In the genomic region with DNA sequence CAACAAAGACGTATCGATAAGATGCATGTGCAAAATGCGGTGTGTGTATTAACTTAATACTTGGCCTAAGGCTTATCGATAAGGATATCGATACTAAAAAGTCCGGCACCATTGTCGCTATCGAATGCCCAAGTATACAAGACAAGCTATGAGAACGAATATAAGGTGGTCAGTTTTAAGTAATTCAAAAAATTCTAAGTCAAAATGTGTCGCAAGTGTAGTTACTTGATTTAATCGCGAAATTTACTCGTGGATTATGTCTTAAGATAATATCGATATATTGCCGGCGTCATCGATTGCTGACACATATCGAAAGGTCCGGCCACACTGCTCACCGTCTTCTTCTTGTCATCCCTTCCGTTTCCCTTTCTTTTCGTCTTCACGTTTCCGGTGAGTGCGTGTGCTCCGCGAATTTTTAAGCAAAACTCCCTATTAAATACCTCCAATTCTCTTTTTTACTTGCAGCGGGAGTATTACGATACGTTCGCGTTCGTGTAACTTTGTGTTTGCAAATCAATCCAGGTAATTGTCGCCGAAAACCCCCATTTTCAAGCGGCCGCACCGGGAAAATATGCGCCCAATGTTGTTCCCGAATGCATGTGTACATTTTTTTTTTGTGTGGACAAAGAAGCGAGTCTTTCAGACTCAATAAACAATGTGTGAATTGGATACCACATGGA, we compare ENCODE assay signal across 1 fruit fly cellular context.
TF ChIP-seq lines count a peak whose summit lies in the region.

A gene (plus strand): TSS at position 348 of the 680 bp plus-strand sequence.

TF ChIP-seq in whole organism, embryonic, 481 proteins besides CTCF, POLR2A, EP300 and RAD21 (continued from another document and continues in another):
- TF ChIP-seq E2f2 (GFP tag; IDR thresholded peaks at IDR 0.05; lab: Robert Waterston, UW) (peak; percentile 68), Ets65A (GFP tag; lab: Kevin White, UChicago) (peak; percentile 98), CG42726 (GFP tag; IDR thresholded peaks at IDR 0.05; lab: Robert Waterston, UW; ENCODE audit: partially characterized antibody) (peak; percentile 77), CG10979 (tag; optimal IDR thresholded peaks at IDR 0.05; lab: Kevin White, UChicago) (peak; percentile 77), pita (GFP tag; optimal IDR thresholded peaks at IDR 0.05; lab: Kevin White, UChicago) (peak; percentile 29), Hr78 (GFP tag; optimal IDR thresholded peaks at IDR 0.05; lab: Kevin White, UChicago) (peak in 1 of 2 experiments; percentile 50), Med (GFP tag; lab: Kevin White, UChicago) (peak; percentile 99), ftz-f1 (GFP tag; optimal IDR thresholded peaks at IDR 0.05; lab: Kevin White, UChicago) (peak; percentile 56), CG2712 (tag; optimal IDR thresholded peaks at IDR 0.05; lab: Kevin White, UChicago) (peak; percentile 74), crol (GFP tag; IDR thresholded peaks at IDR 0.05; lab: Robert Waterston, UW) (peak; percentile 48; the same call in 1 of the 2 replicates), dmrt11E (tag; optimal IDR thresholded peaks at IDR 0.05; lab: Kevin White, UChicago) (peak; percentile 85), CG18011 (GFP tag; optimal IDR thresholded peaks at IDR 0.05; lab: Kevin White, UChicago) (peak; percentile 84), dmrt99B (tag; optimal IDR thresholded peaks at IDR 0.05; lab: Kevin White, UChicago) (peak; percentile 81), CG18262 (tag; optimal IDR thresholded peaks at IDR 0.05; lab: Kevin White, UChicago) (peak; percentile 82), slp2 (GFP tag; optimal IDR thresholded peaks at IDR 0.05; lab: Kevin White, UChicago) (peak; percentile 91), Sry-β (GFP tag; optimal IDR thresholded peaks at IDR 0.05; lab: Kevin White, UChicago) (peak; percentile 56), ken (GFP tag; IDR thresholded peaks at IDR 0.05; lab: Robert Waterston, UW) (peak; percentile 67), repo (GFP tag; optimal IDR thresholded peaks at IDR 0.05; lab: Kevin White, UChicago) (peak; percentile 92), GATAe (GFP tag; conservative IDR thresholded peaks at IDR 0.05; lab: Robert Waterston, UW) (no peak), ranshi (GFP tag; IDR thresholded peaks at IDR 0.05; lab: Robert Waterston, UW) (peak; percentile 75), CG4707 (GFP tag; optimal IDR thresholded peaks at IDR 0.05; lab: Kevin White, UChicago) (peak; percentile 90), hb (GFP tag; IDR thresholded peaks at IDR 0.05; lab: Robert Waterston, UW; ENCODE audit: partially characterized antibody) (peak; percentile 93), CG7928 (GFP tag; optimal IDR thresholded peaks at IDR 0.05; lab: Kevin White, UChicago) (peak; percentile 67), scrt (GFP tag; optimal IDR thresholded peaks at IDR 0.05; lab: Kevin White, UChicago) (peak; percentile 88), H2.0 (GFP tag; IDR thresholded peaks at IDR 0.05; lab: Robert Waterston, UW) (peak; percentile 71), org-1 (GFP tag; optimal IDR thresholded peaks at IDR 0.05; lab: Kevin White, UChicago) (peak; percentile 91), z (GFP tag; IDR thresholded peaks at IDR 0.05; lab: Robert Waterston, UW) (no peak), HHEX (GFP tag; optimal IDR thresholded peaks at IDR 0.05; lab: Kevin White, UChicago) (peak; percentile 95), CG11093 (GFP tag; IDR thresholded peaks at IDR 0.05; lab: Robert Waterston, UW) (no peak), CG17568 (GFP tag; optimal IDR thresholded peaks at IDR 0.05; lab: Kevin White, UChicago) (peak; percentile 94), B-H1 (GFP tag; IDR thresholded peaks at IDR 0.05; lab: Robert Waterston, UW) (peak; percentile 42; the same call in 1 of the 3 replicates), CG18476 (GFP tag; optimal IDR thresholded peaks at IDR 0.05; lab: Kevin White, UChicago) (peak; percentile 70), Opbp (GFP tag; IDR thresholded peaks at IDR 0.05; lab: Robert Waterston, UW; ENCODE audit: partially characterized antibody) (peak; percentile 88), CG13424 (tag; optimal IDR thresholded peaks at IDR 0.05; lab: Kevin White, UChicago) (peak; percentile 60), Spps (tag; optimal IDR thresholded peaks at IDR 0.05; lab: Kevin White, UChicago) (peak; percentile 65), Xbp1 (GFP tag; optimal IDR thresholded peaks at IDR 0.05; lab: Kevin White, UChicago) (peak; percentile 68), sisA (GFP tag; IDR thresholded peaks at IDR 0.05; lab: Robert Waterston, UW) (peak; percentile 55; the same call in 1 of the 2 replicates), CG6791 (GFP tag; IDR thresholded peaks at IDR 0.05; lab: Robert Waterston, UW; ENCODE audit: partially characterized antibody) (peak; percentile 87), HLH3B (GFP tag; IDR thresholded peaks at IDR 0.05; lab: Robert Waterston, UW) (peak; percentile 57), CG6683 (GFP tag; optimal IDR thresholded peaks at IDR 0.05; lab: Kevin White, UChicago) (peak; percentile 84), Fer2 (tag; optimal IDR thresholded peaks at IDR 0.05; lab: Kevin White, UChicago) (peak; percentile 81), CG13775 (GFP tag; optimal IDR thresholded peaks at IDR 0.05; lab: Kevin White, UChicago) (peak; percentile 97), fd96Cb (tag; optimal IDR thresholded peaks at IDR 0.05; lab: Kevin White, UChicago) (peak; percentile 56), NfI (GFP tag; optimal IDR thresholded peaks at IDR 0.05; lab: Kevin White, UChicago) (peak; percentile 95), CG9876 (GFP tag; optimal IDR thresholded peaks at IDR 0.05; lab: Kevin White, UChicago) (peak; percentile 89), CG12071 (GFP tag; optimal IDR thresholded peaks at IDR 0.05; lab: Kevin White, UChicago) (peak; percentile 94), lmd (GFP tag; IDR thresholded peaks at IDR 0.05; lab: Robert Waterston, UW) (peak; percentile 65), CG10147 (GFP tag; optimal IDR thresholded peaks at IDR 0.05; lab: Kevin White, UChicago) (peak; percentile 88), hbn (GFP tag; IDR thresholded peaks at IDR 0.05; lab: Robert Waterston, UW; ENCODE audit: partially characterized antibody) (peak; percentile 91), sim (GFP tag; IDR thresholded peaks at IDR 0.05; lab: Robert Waterston, UW) (peak; percentile 80), D19A (tag; optimal IDR thresholded peaks at IDR 0.05; lab: Kevin White, UChicago) (peak; percentile 31), CG3995 (GFP tag; optimal IDR thresholded peaks at IDR 0.05; lab: Kevin White, UChicago) (peak; percentile 77), C15 (GFP tag; IDR thresholded peaks at IDR 0.05; lab: Robert Waterston, UW) (peak; percentile 25; the same call in 1 of the 3 replicates), zen2 (GFP tag; IDR thresholded peaks at IDR 0.05; lab: Robert Waterston, UW; ENCODE audit: partially characterized antibody) (peak; percentile 77; the same call in 1 of the 3 replicates), MBD-R2 (GFP tag; IDR thresholded peaks at IDR 0.05; lab: Robert Waterston, UW) (peak; percentile 42; the same call in 1 of the 2 replicates), seq (GFP tag; IDR thresholded peaks at IDR 0.05; lab: Robert Waterston, UW) (peak; percentile 83), grau (tag; optimal IDR thresholded peaks at IDR 0.05; lab: Kevin White, UChicago) (peak; percentile 81), Aef1 (GFP tag; IDR thresholded peaks at IDR 0.05; lab: Robert Waterston, UW) (no peak), tll (GFP tag; optimal IDR thresholded peaks at IDR 0.05; lab: Kevin White, UChicago) (peak; percentile 31 to 38), ato (GFP tag; IDR thresholded peaks at IDR 0.05; lab: Robert Waterston, UW; ENCODE audit: partially characterized antibody) (peak; percentile 74; the same call in 1 of the 2 replicates), pan (optimal IDR thresholded peaks at IDR 0.05; lab: Kevin White, UChicago) (no peak), pan (GFP tag; optimal IDR thresholded peaks at IDR 0.05 in 1 of 2, IDR thresholded peaks at IDR 0.05 in 1 of 2) (peak in 1 of 2 experiments; percentile 87), CG7987 (GFP tag; optimal IDR thresholded peaks at IDR 0.05; lab: Kevin White, UChicago) (peak; percentile 97), CG7786 (GFP tag; optimal IDR thresholded peaks at IDR 0.05; lab: Kevin White, UChicago) (peak; percentile 81), Ssrp (tag; optimal IDR thresholded peaks at IDR 0.05; lab: Kevin White, UChicago) (peak; percentile 55), CoRest (tag; optimal IDR thresholded peaks at IDR 0.05; lab: Kevin White, UChicago) (peak; percentile 77), pzg (GFP tag; optimal IDR thresholded peaks at IDR 0.05; lab: Kevin White, UChicago) (peak; percentile 82), Sin3A (optimal IDR thresholded peaks at IDR 0.05; lab: Kevin White, UChicago) (peak; percentile 99), lov (optimal IDR thresholded peaks at IDR 0.05; lab: Kevin White, UChicago) (no peak), lov (GFP tag; IDR thresholded peaks at IDR 0.05; lab: Robert Waterston, UW) (peak; percentile 89), CG17385 (GFP tag; optimal IDR thresholded peaks at IDR 0.05; lab: Kevin White, UChicago) (peak; percentile 98), mam (GFP tag; optimal IDR thresholded peaks at IDR 0.05; lab: Kevin White, UChicago) (peak; percentile 19), CG4854 (GFP tag; optimal IDR thresholded peaks at IDR 0.05; lab: Kevin White, UChicago) (peak; percentile 87), HLH4C (GFP tag; IDR thresholded peaks at IDR 0.05; lab: Robert Waterston, UW; ENCODE audit: partially characterized antibody) (peak; percentile 95), Blimp-1 (GFP tag; optimal IDR thresholded peaks at IDR 0.05; lab: Kevin White, UChicago) (peak; percentile 57), kni (GFP tag; optimal IDR thresholded peaks at IDR 0.05; lab: Kevin White, UChicago) (peak; percentile 96), Gug (GFP tag; IDR thresholded peaks at IDR 0.05; lab: Robert Waterston, UW) (peak; percentile 49; the same call in 2 of the 4 replicates), sqz (GFP tag; optimal IDR thresholded peaks at IDR 0.05; lab: Kevin White, UChicago) (peak; percentile 94), ab (GFP tag; optimal IDR thresholded peaks at IDR 0.05; lab: Kevin White, UChicago) (no peak), Mrtf (GFP tag; IDR thresholded peaks at IDR 0.05; lab: Robert Waterston, UW) (peak; percentile 72; the same call in 2 of the 3 replicates), Ada2b (GFP tag; IDR thresholded peaks at IDR 0.05; lab: Robert Waterston, UW) (no peak), CG43689 (GFP tag; IDR thresholded peaks at IDR 0.05; lab: Robert Waterston, UW) (peak; percentile 78), amos (GFP tag; IDR thresholded peaks at IDR 0.05; lab: Robert Waterston, UW; ENCODE audit: partially characterized antibody) (peak; percentile 88), CG10366 (GFP tag; IDR thresholded peaks at IDR 0.05; lab: Robert Waterston, UW) (peak; percentile 71), vvl (GFP tag; IDR thresholded peaks at IDR 0.05; lab: Robert Waterston, UW) (peak; percentile 76), lola (GFP tag; optimal IDR thresholded peaks at IDR 0.05; lab: Kevin White, UChicago) (peak in 1 of 3 experiments; percentile 70), CG4424 (GFP tag; optimal IDR thresholded peaks at IDR 0.05; lab: Kevin White, UChicago) (peak; percentile 79), CG3065 (GFP tag; optimal IDR thresholded peaks at IDR 0.05; lab: Kevin White, UChicago) (peak; percentile 67), CG18599 (GFP tag; optimal IDR thresholded peaks at IDR 0.05; lab: Kevin White, UChicago) (peak; percentile 92), zf30C (GFP tag; optimal IDR thresholded peaks at IDR 0.05; lab: Kevin White, UChicago) (peak; percentile 53), CkIIα-i1 (GFP tag; IDR thresholded peaks at IDR 0.05; lab: Robert Waterston, UW) (0 out of 2 replicates have a peak, but pooled peaks have one; percentile 17), ham (GFP tag; IDR thresholded peaks at IDR 0.05; lab: Robert Waterston, UW) (peak; percentile 71; the same call in 1 of the 2 replicates), cato (GFP tag; optimal IDR thresholded peaks at IDR 0.05; lab: Kevin White, UChicago; ENCODE audit: borderline replicate concordance) (peak; percentile 81), CG7556 (GFP tag; optimal IDR thresholded peaks at IDR 0.05; lab: Kevin White, UChicago) (peak; percentile 79), CG10959 (GFP tag; IDR thresholded peaks at IDR 0.05; lab: Robert Waterston, UW) (peak; percentile 64), pho (GFP tag; optimal IDR thresholded peaks at IDR 0.05; lab: Kevin White, UChicago) (peak; percentile 85), CG12104 (GFP tag; optimal IDR thresholded peaks at IDR 0.05; lab: Kevin White, UChicago) (peak; percentile 94), CG1832 (GFP tag; optimal IDR thresholded peaks at IDR 0.05; lab: Kevin White, UChicago) (no peak), grn (GFP tag; optimal IDR thresholded peaks at IDR 0.05; lab: Kevin White, UChicago) (peak; percentile 79), CG17912 (GFP tag; optimal IDR thresholded peaks at IDR 0.05; lab: Kevin White, UChicago) (peak; percentile 95), CG14860 (GFP tag; IDR thresholded peaks at IDR 0.05; lab: Robert Waterston, UW; ENCODE audit: partially characterized antibody) (peak; percentile 97), corto (GFP tag; optimal IDR thresholded peaks at IDR 0.05; lab: Kevin White, UChicago) (no peak), exex (tag; optimal IDR thresholded peaks at IDR 0.05; lab: Kevin White, UChicago) (peak; percentile 66), zfh1 (GFP tag; IDR thresholded peaks at IDR 0.05; lab: Robert Waterston, UW) (peak; percentile 86), CG16813 (GFP tag; IDR thresholded peaks at IDR 0.05; lab: Robert Waterston, UW; ENCODE audit: partially characterized antibody) (peak; percentile 98), CG11723 (GFP tag; optimal IDR thresholded peaks at IDR 0.05; lab: Kevin White, UChicago) (peak; percentile 93), knrl (GFP tag; IDR thresholded peaks at IDR 0.05; lab: Robert Waterston, UW; ENCODE audit: partially characterized antibody) (peak; percentile 97), CG33213 (GFP tag; optimal IDR thresholded peaks at IDR 0.05; lab: Kevin White, UChicago) (peak; percentile 87), bbx (GFP tag; IDR thresholded peaks at IDR 0.05; lab: Robert Waterston, UW; ENCODE audit: partially characterized antibody) (peak; percentile 88), Hmx (GFP tag; optimal IDR thresholded peaks at IDR 0.05; lab: Kevin White, UChicago) (no peak), wor (GFP tag; IDR thresholded peaks at IDR 0.05; lab: Robert Waterston, UW) (peak; percentile 50), MTF-1 (GFP tag; optimal IDR thresholded peaks at IDR 0.05; lab: Kevin White, UChicago; ENCODE audit: borderline replicate concordance) (peak; percentile 97), nmo (GFP tag; optimal IDR thresholded peaks at IDR 0.05; lab: Kevin White, UChicago) (peak; percentile 89), Rx (GFP tag; IDR thresholded peaks at IDR 0.05; lab: Robert Waterston, UW) (peak; percentile 81), ase (GFP tag; IDR thresholded peaks at IDR 0.05; lab: Robert Waterston, UW) (peak; percentile 78), da (GFP tag; optimal IDR thresholded peaks at IDR 0.05; lab: Kevin White, UChicago) (peak; percentile 93), Jarid2 (GFP tag; optimal IDR thresholded peaks at IDR 0.05; lab: Kevin White, UChicago) (peak; percentile 82), CG17186 (GFP tag; optimal IDR thresholded peaks at IDR 0.05; lab: Kevin White, UChicago) (peak; percentile 91)
